Fruit fly (Drosophila melanogaster): ENCODE results near the gene Hinfp.

dm6 chrX:623357-623756 is 2.0 kb upstream of the Hinfp start, which contains the start of gene CG13369:
- TF ChIP-seq CG15336 (GFP tag; IDR thresholded peaks at IDR 0.05), result no peak
- TF ChIP-seq Ets96B (tag; optimal IDR thresholded peaks at IDR 0.05), result no peak

All from whole organism, prepupa.